Fruit fly (Drosophila melanogaster) whole organism, prepupa: Measurements from ENCODE around the gene Zasp66.

Source experiments
- Blimp-1 ChIP-seq: fragments of 200-800 bp; sonication (Bioruptor generic); optimal IDR thresholded peaks from 3 replicates; lab custom pipeline; 2017; ENCODE audit warnings: missing biosample characterization, missing genetic modification characterization, mild to moderate bottlenecking, moderate library complexity, missing genetic modification reagents
- CG4318 ChIP-seq: fragments of 200-800 bp; sonication (Bioruptor generic); optimal IDR thresholded peaks from 3 replicates; lab custom pipeline; 2017; ENCODE audit warnings: missing biosample characterization, mild to moderate bottlenecking, missing genetic modification characterization
- CG6163 ChIP-seq: fragments of 200-800 bp; sonication (Bioruptor generic); IDR thresholded peaks from 3 replicates; pipeline ENCODE4 v1.3.6; 2022; ENCODE audit warnings: missing biosample characterization, missing genetic modification characterization
- CG6854 ChIP-seq: fragments of 200-800 bp; sonication (Bioruptor generic); optimal IDR thresholded peaks from 2 replicates; lab custom pipeline; 2017; ENCODE audit warnings: missing biosample characterization, mild to moderate bottlenecking, missing genetic modification characterization
- CG7368 ChIP-seq: fragments of 200-800 bp; sonication (Bioruptor generic); optimal IDR thresholded peaks from 3 replicates; lab custom pipeline; 2016; ENCODE audit warnings: missing biosample characterization, missing genetic modification characterization
- CG8632 ChIP-seq: fragments of 200-800 bp; sonication (Bioruptor generic); optimal IDR thresholded peaks from 3 replicates; lab custom pipeline; 2016; ENCODE audit warnings: missing biosample characterization, missing genetic modification characterization
- Gug ChIP-seq: fragments of 200-800 bp; sonication (Bioruptor generic); IDR thresholded peaks from 2 replicates; pipeline ENCODE4 v1.3.6; 2022; ENCODE audit warnings: missing biosample characterization, missing genetic modification characterization
- OdsH ChIP-seq: fragments of 200-800 bp; sonication (Bioruptor generic); optimal IDR thresholded peaks from 3 replicates; lab custom pipeline; 2016; ENCODE audit warnings: missing biosample characterization, missing genetic modification characterization
- dac ChIP-seq: fragments of 200-800 bp; sonication (Bioruptor generic); optimal IDR thresholded peaks from 2 replicates; lab custom pipeline; 2017; ENCODE audit warnings: missing biosample characterization, mild to moderate bottlenecking, missing genetic modification characterization
- dsx ChIP-seq: fragments of 200-800 bp; optimal IDR thresholded peaks from 3 replicates; lab custom pipeline; 2019; ENCODE audit warnings: missing biosample characterization, mild to moderate bottlenecking, missing genetic modification characterization, moderate library complexity; ENCODE audit not compliant: poor library complexity, severe bottlenecking
- esn ChIP-seq: fragments of 200-800 bp; sonication (Bioruptor generic); optimal IDR thresholded peaks from 2 replicates; lab custom pipeline; 2016; ENCODE audit warnings: missing biosample characterization, mild to moderate bottlenecking, missing genetic modification characterization, moderate library complexity
- topi ChIP-seq: fragments of 200-800 bp; sonication (Bioruptor generic); optimal IDR thresholded peaks from 3 replicates; lab custom pipeline; 2016; ENCODE audit warnings: missing biosample characterization, missing genetic modification characterization
- vri ChIP-seq: fragments of 200-800 bp; sonication (Bioruptor generic); optimal IDR thresholded peaks from 3 replicates; lab custom pipeline; 2016; ENCODE audit warnings: missing biosample characterization, mild to moderate bottlenecking, missing genetic modification characterization

DNA sequence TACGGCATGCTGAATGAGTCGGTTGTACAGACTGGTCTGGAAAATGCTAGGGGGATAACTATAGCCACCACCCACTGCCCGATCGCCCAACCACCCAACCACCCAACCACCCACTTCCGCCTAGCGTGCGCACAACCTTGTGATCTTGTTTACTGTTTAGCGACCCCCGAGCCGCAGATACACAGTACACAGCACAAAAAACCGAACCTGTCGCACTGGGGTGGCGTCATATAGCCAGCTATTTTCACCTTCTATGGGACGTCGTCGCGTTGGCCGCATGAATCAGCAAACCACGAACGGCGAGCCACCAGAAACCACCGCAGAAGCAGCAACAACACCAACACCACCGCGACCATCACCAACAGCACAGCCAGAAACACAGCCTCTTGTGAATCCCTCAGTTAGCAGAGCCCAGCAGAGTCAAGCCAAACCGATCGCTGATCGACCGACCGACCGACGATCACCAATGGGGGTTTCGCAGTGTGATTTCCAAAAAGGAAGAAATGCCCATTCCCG lies 50.9 kb downstream of the Zasp66 start:
- TF ChIP-seq dac (no peak), CG7368 (GFP tag; lab: Kevin White, UChicago) (no peak), dsx (GFP tag; lab: Kevin White, UChicago) (no peak), Blimp-1 (GFP tag; lab: Kevin White, UChicago) (no peak), OdsH (GFP tag; lab: Kevin White, UChicago) (no peak), Gug (GFP tag; lab: Robert Waterston, UW) (no peak), CG8632 (GFP tag; lab: Kevin White, UChicago) (no peak), CG6163 (GFP tag; lab: Robert Waterston, UW) (no peak), topi (no peak), esn (GFP tag; lab: Kevin White, UChicago) (no peak), CG6854 (GFP tag; lab: Kevin White, UChicago) (no peak), vri (GFP tag; lab: Kevin White, UChicago) (no peak), CG4318 (GFP tag; lab: Kevin White, UChicago) (no peak)
